Fruit fly (Drosophila melanogaster) whole organism, embryonic: ENCODE measurements around the gene glu.

Source experiments
- Aef1 ChIP-seq: fragments of 200-800 bp; sonication (Bioruptor generic); IDR thresholded peaks from 3 replicates; pipeline ENCODE4 v1.3.6; 2022; ENCODE audit warnings: missing biosample characterization, missing genetic modification characterization
- Asciz ChIP-seq: fragments of 200-800 bp; sonication (Bioruptor generic); optimal IDR thresholded peaks from 2 replicates; lab custom pipeline; 2017; ENCODE audit warnings: missing biosample characterization, mild to moderate bottlenecking, missing genetic modification characterization, missing genetic modification reagents
- Atf6 ChIP-seq: fragments of 200-800 bp; sonication (Bioruptor generic); IDR thresholded peaks from 2 replicates; pipeline ENCODE4 v1.3.6; 2022; ENCODE audit warnings: missing biosample characterization, missing genetic modification characterization
- BEAF-32 ChIP-seq: fragments of 200-800 bp; sonication (Bioruptor generic); optimal IDR thresholded peaks from 3 replicates; lab custom pipeline; 2017; ENCODE audit warnings: missing biosample characterization, missing genetic modification characterization, mild to moderate bottlenecking, moderate library complexity, missing genetic modification reagents
- C15 ChIP-seq: fragments of 200-800 bp; sonication (Bioruptor generic); IDR thresholded peaks from 3 replicates; pipeline ENCODE4 v1.3.6; 2022; ENCODE audit warnings: missing biosample characterization, missing genetic modification characterization
- CG10274 ChIP-seq: fragments of 200-800 bp; sonication (Bioruptor generic); optimal IDR thresholded peaks from 3 replicates; lab custom pipeline; 2017; ENCODE audit warnings: missing biosample characterization, mild to moderate bottlenecking, missing genetic modification characterization
- CG10431 ChIP-seq: fragments of 200-800 bp; sonication (Bioruptor generic); optimal IDR thresholded peaks from 3 replicates; lab custom pipeline; 2018; ENCODE audit warnings: missing biosample characterization, mild to moderate bottlenecking, missing genetic modification characterization
- CG10959 ChIP-seq: fragments of 200-800 bp; sonication (Bioruptor generic); IDR thresholded peaks from 2 replicates; pipeline ENCODE4 v1.3.6; 2022; ENCODE audit warnings: missing biosample characterization, missing genetic modification characterization
- CG11093 ChIP-seq: fragments of 200-800 bp; sonication (Bioruptor generic); IDR thresholded peaks from 3 replicates; pipeline ENCODE4 v1.3.6; 2022; ENCODE audit warnings: missing biosample characterization, missing genetic modification characterization
- CG12236 ChIP-seq: fragments of 200-800 bp; sonication (Bioruptor generic); optimal IDR thresholded peaks from 2 replicates; lab custom pipeline; 2016; ENCODE audit warnings: missing biosample characterization, missing genetic modification characterization
- CG12299 ChIP-seq: fragments of 200-800 bp; sonication (Bioruptor generic); optimal IDR thresholded peaks from 2 replicates; lab custom pipeline; 2018; ENCODE audit warnings: missing biosample characterization, mild to moderate bottlenecking, missing genetic modification characterization
- CG15011 ChIP-seq: fragments of 200-800 bp; sonication (Bioruptor generic); optimal IDR thresholded peaks from 3 replicates; lab custom pipeline; 2018; ENCODE audit warnings: missing biosample characterization, mild to moderate bottlenecking, missing genetic modification characterization
- CG16813 ChIP-seq: fragments of 200-800 bp; sonication (Bioruptor generic); IDR thresholded peaks from 3 replicates; pipeline ENCODE4 v1.3.6; 2022; ENCODE audit warnings: missing biosample characterization, missing genetic modification characterization; ENCODE audit not compliant: partially characterized antibody
- CG18262 ChIP-seq: fragments of 200-800 bp; optimal IDR thresholded peaks from 3 replicates; lab custom pipeline; 2019; ENCODE audit warnings: missing biosample characterization, mild to moderate bottlenecking, missing genetic modification characterization, moderate library complexity
- CG34376 ChIP-seq: fragments of 200-800 bp; sonication (Bioruptor generic); optimal IDR thresholded peaks from 2 replicates; lab custom pipeline; 2018; ENCODE audit warnings: missing biosample characterization, mild to moderate bottlenecking, missing genetic modification characterization
- CG34422 ChIP-seq: fragments of 200-800 bp; sonication (Bioruptor generic); IDR thresholded peaks from 3 replicates; pipeline ENCODE4 v1.3.6; 2022; ENCODE audit warnings: missing biosample characterization, missing genetic modification characterization
- CG4617 ChIP-seq: fragments of 200-800 bp; sonication (Bioruptor generic); optimal IDR thresholded peaks from 3 replicates; lab custom pipeline; 2016; ENCODE audit warnings: missing biosample characterization, missing genetic modification characterization, borderline replicate concordance
- CG6175 ChIP-seq: fragments of 200-800 bp; sonication (Bioruptor generic); IDR thresholded peaks from 3 replicates; pipeline ENCODE4 v1.3.6; 2022; ENCODE audit warnings: missing biosample characterization, missing genetic modification characterization
- CG8290 ChIP-seq, 3 experiments: fragments of 200-800 bp; sonication (Bioruptor generic); optimal IDR thresholded peaks; 2 replicates each; lab custom pipeline; 2016 to 2019; ENCODE audit warnings: missing biosample characterization in 3 of 3, missing genetic modification characterization in 3 of 3, mild to moderate bottlenecking in 2 of 3, moderate library complexity in 1 of 3
- CG8359 ChIP-seq: fragments of 200-800 bp; sonication (Bioruptor generic); optimal IDR thresholded peaks from 2 replicates; lab custom pipeline; 2017; ENCODE audit warnings: missing biosample characterization, mild to moderate bottlenecking, missing genetic modification characterization, borderline replicate concordance
- D19B ChIP-seq: fragments of 200-800 bp; sonication (Bioruptor generic); optimal IDR thresholded peaks from 2 replicates; lab custom pipeline; 2017; ENCODE audit warnings: missing biosample characterization, mild to moderate bottlenecking, missing genetic modification characterization
- Deaf1 ChIP-seq: fragments of 200-800 bp; optimal IDR thresholded peaks from 3 replicates; lab custom pipeline; 2019; ENCODE audit warnings: missing biosample characterization, mild to moderate bottlenecking, missing genetic modification characterization, moderate library complexity
- Drgx ChIP-seq: fragments of 200-800 bp; sonication (Bioruptor generic); IDR thresholded peaks from 2 replicates; pipeline ENCODE4 v1.3.6; 2022; ENCODE audit warnings: missing biosample characterization, missing genetic modification characterization
- HLH3B ChIP-seq: fragments of 200-800 bp; sonication (Bioruptor generic); IDR thresholded peaks from 2 replicates; pipeline ENCODE4 v1.3.6; 2022; ENCODE audit warnings: missing biosample characterization, missing genetic modification characterization
- HmgZ ChIP-seq: fragments of 200-800 bp; sonication (Bioruptor generic); optimal IDR thresholded peaks from 2 replicates; lab custom pipeline; 2018; ENCODE audit warnings: missing biosample characterization, mild to moderate bottlenecking, missing genetic modification characterization
- Hr78 ChIP-seq, 2 experiments: fragments of 200-800 bp in 1 of 2; fragments of >200 bp in 1 of 2; sonication (Bioruptor generic) in 1 of 2; optimal IDR thresholded peaks; 2 replicates each; lab custom pipeline; 2017 to 2019; ENCODE audit warnings: missing biosample characterization in 2 of 2, missing genetic modification characterization in 2 of 2, mild to moderate bottlenecking in 1 of 2, moderate library complexity in 1 of 2
- Lpt ChIP-seq: fragments of >200 bp; optimal IDR thresholded peaks from 2 replicates; lab custom pipeline; 2018; ENCODE audit warnings: missing biosample characterization, missing genetic modification characterization
- Max ChIP-seq: fragments of 200-800 bp; sonication (Bioruptor generic); optimal IDR thresholded peaks from 2 replicates; lab custom pipeline; 2016; ENCODE audit warnings: missing biosample characterization, mild to moderate bottlenecking, missing genetic modification characterization
- Mes4 ChIP-seq: fragments of 200-800 bp; sonication (Bioruptor generic); optimal IDR thresholded peaks from 2 replicates; lab custom pipeline; 2016; ENCODE audit warnings: missing biosample characterization, missing genetic modification characterization
- Ssrp ChIP-seq: fragments of 200-800 bp; sonication (Bioruptor generic); optimal IDR thresholded peaks from 2 replicates; lab custom pipeline; 2018; ENCODE audit warnings: missing biosample characterization, mild to moderate bottlenecking, missing genetic modification characterization, moderate library complexity
- Tbp ChIP-seq: fragments of >200 bp; optimal IDR thresholded peaks from 2 replicates; lab custom pipeline; 2018; ENCODE audit warnings: missing biosample characterization, missing genetic modification characterization
- ab ChIP-seq: fragments of 200-800 bp; sonication (Bioruptor generic); optimal IDR thresholded peaks from 2 replicates; lab custom pipeline; 2016; ENCODE audit warnings: missing biosample characterization, missing genetic modification characterization
- abd-A ChIP-seq: fragments of 200-800 bp; sonication (Bioruptor generic); optimal IDR thresholded peaks from 3 replicates; lab custom pipeline; 2019; ENCODE audit warnings: missing biosample characterization, mild to moderate bottlenecking, missing genetic modification characterization, moderate library complexity
- bbx ChIP-seq: fragments of 200-800 bp; sonication (Bioruptor generic); IDR thresholded peaks from 2 replicates; pipeline ENCODE4 v1.3.6; 2022; ENCODE audit warnings: missing biosample characterization, missing genetic modification characterization; ENCODE audit not compliant: partially characterized antibody
- ci ChIP-seq: fragments of 200-800 bp; sonication (Bioruptor generic); IDR thresholded peaks from 3 replicates; pipeline ENCODE4 v1.3.6; 2022; ENCODE audit warnings: missing biosample characterization, missing genetic modification characterization
- croc ChIP-seq: fragments of 200-800 bp; sonication (Bioruptor generic); conservative IDR thresholded peaks from 3 replicates; pipeline ENCODE4 v1.3.6; 2022; ENCODE audit warnings: missing biosample characterization, missing genetic modification characterization
- grn ChIP-seq: fragments of 200-800 bp; sonication (Bioruptor generic); optimal IDR thresholded peaks from 3 replicates; lab custom pipeline; 2017; ENCODE audit warnings: missing biosample characterization, missing genetic modification characterization
- h ChIP-seq: fragments of >200 bp; optimal IDR thresholded peaks from 2 replicates; lab custom pipeline; 2017
- hb ChIP-seq: fragments of 200-800 bp; sonication (Bioruptor generic); IDR thresholded peaks from 3 replicates; pipeline ENCODE4 v1.3.6; 2022; ENCODE audit warnings: missing biosample characterization, missing genetic modification characterization; ENCODE audit not compliant: partially characterized antibody
- hth ChIP-seq: fragments of >200 bp; optimal IDR thresholded peaks from 2 replicates; lab custom pipeline; 2017; ENCODE audit warnings: inconsistent platforms
- ken ChIP-seq: fragments of 200-800 bp; sonication (Bioruptor generic); IDR thresholded peaks from 3 replicates; pipeline ENCODE4 v1.3.6; 2022; ENCODE audit warnings: missing biosample characterization, missing genetic modification characterization
- maf-S ChIP-seq: fragments of 200-800 bp; sonication (Bioruptor generic); optimal IDR thresholded peaks from 2 replicates; lab custom pipeline; 2016; ENCODE audit warnings: missing biosample characterization, missing genetic modification characterization
- mirr ChIP-seq: fragments of 200-800 bp; sonication (Bioruptor generic); optimal IDR thresholded peaks from 3 replicates; lab custom pipeline; 2018; ENCODE audit warnings: missing biosample characterization, mild to moderate bottlenecking, missing genetic modification characterization
- peb ChIP-seq: fragments of 200-800 bp; sonication (Bioruptor generic); IDR thresholded peaks from 2 replicates; pipeline ENCODE4 v1.3.6; 2022; ENCODE audit warnings: missing biosample characterization, missing genetic modification characterization
- pfk ChIP-seq: fragments of 200-800 bp; sonication (Bioruptor generic); optimal IDR thresholded peaks from 2 replicates; lab custom pipeline; 2018; ENCODE audit warnings: missing biosample characterization, mild to moderate bottlenecking, missing genetic modification characterization, moderate library complexity
- pnt ChIP-seq: fragments of 200-800 bp; sonication (Bioruptor generic); optimal IDR thresholded peaks from 3 replicates; lab custom pipeline; 2016; ENCODE audit warnings: missing biosample characterization, missing genetic modification characterization
- slou ChIP-seq: fragments of 200-800 bp; sonication (Bioruptor generic); optimal IDR thresholded peaks from 3 replicates; lab custom pipeline; 2016; ENCODE audit warnings: missing biosample characterization, missing genetic modification characterization
- stc ChIP-seq: fragments of 200-800 bp; sonication (Bioruptor generic); IDR thresholded peaks from 2 replicates; pipeline ENCODE4 v1.3.6; 2022; ENCODE audit warnings: missing biosample characterization, missing genetic modification characterization

The glu gene

dm6 chr2L:16720707-16721700 lies 17.2 kb downstream of the glu start (continued):
- peak; percentile 91 for TF ChIP-seq CG15011 (GFP tag; lab: Kevin White, UChicago)
- peak; percentile 89 for TF ChIP-seq Aef1 (GFP tag; lab: Robert Waterston, UW)
- TF ChIP-seq Lpt, result no peak
- TF ChIP-seq Drgx (GFP tag; lab: Robert Waterston, UW), result peak; percentile 97
- TF ChIP-seq Tbp (GFP tag; lab: Kevin White, UChicago), result no peak
- peak; percentile 95 for TF ChIP-seq Asciz (GFP tag; lab: Kevin White, UChicago)
- TF ChIP-seq abd-A (tag; lab: Kevin White, UChicago), result no peak
- TF ChIP-seq CG12236 (GFP tag; lab: Kevin White, UChicago), result peak; percentile 27
- peak; percentile 16 for TF ChIP-seq mirr (GFP tag; lab: Kevin White, UChicago)
- TF ChIP-seq h (lab: Kevin White, UChicago), result no peak
- TF ChIP-seq croc (GFP tag; lab: Robert Waterston, UW), result peak; percentile 88
- peak; percentile 55 for TF ChIP-seq grn (GFP tag; lab: Kevin White, UChicago)
- TF ChIP-seq CG10274 (GFP tag; lab: Kevin White, UChicago), result peak; percentile 75
- TF ChIP-seq Deaf1 (tag; lab: Kevin White, UChicago), result peak; percentile 29
- peak; percentile 97 for TF ChIP-seq ci (GFP tag; lab: Robert Waterston, UW)
- peak; percentile 90 for TF ChIP-seq peb (GFP tag; lab: Robert Waterston, UW)
- TF ChIP-seq maf-S (GFP tag; lab: Kevin White, UChicago), result peak; percentile 66
- no peak for TF ChIP-seq hb (GFP tag; lab: Robert Waterston, UW)
- peak; percentile 94 for TF ChIP-seq ken (GFP tag; lab: Robert Waterston, UW)
- TF ChIP-seq slou (GFP tag; lab: Kevin White, UChicago), result peak; percentile 87
- TF ChIP-seq Hr78 (GFP tag; optimal IDR thresholded peaks at IDR 0.05; lab: Kevin White, UChicago), result peak in 1 of 2 experiments; percentile 94
- peak; percentile 67 for TF ChIP-seq D19B (GFP tag; lab: Kevin White, UChicago)
- no peak for TF ChIP-seq hth
- peak; percentile 53 for TF ChIP-seq Mes4
- TF ChIP-seq CG6175, result peak; percentile 85
- TF ChIP-seq ab, result no peak
- peak; percentile 58 for TF ChIP-seq CG4617 (GFP tag; lab: Kevin White, UChicago)
- peak; percentile 95 for TF ChIP-seq CG18262
- peak; percentile 93 for TF ChIP-seq CG11093
- TF ChIP-seq HmgZ (tag; lab: Kevin White, UChicago), result peak; percentile 75
- TF ChIP-seq HLH3B (GFP tag; lab: Robert Waterston, UW), result peak; percentile 95
- peak; percentile 20 for TF ChIP-seq CG34376 (GFP tag; lab: Kevin White, UChicago)
- peak; percentile 92 for TF ChIP-seq Max (GFP tag; lab: Kevin White, UChicago)
- no peak for TF ChIP-seq CG10431 (GFP tag; lab: Kevin White, UChicago)
- TF ChIP-seq CG8290 (GFP tag; optimal IDR thresholded peaks at IDR 0.05; lab: Kevin White, UChicago), result peak; percentile 50
- peak; percentile 16 to 26 for TF ChIP-seq CG8290 (tag; optimal IDR thresholded peaks at IDR 0.05; lab: Kevin White, UChicago)
- TF ChIP-seq CG12299, result peak; percentile 78
- TF ChIP-seq C15 (GFP tag; lab: Robert Waterston, UW), result peak; percentile 90; the same call in 2 of the 3 replicates
- peak; percentile 97 for TF ChIP-seq CG34422 (GFP tag; lab: Robert Waterston, UW)
- no peak for TF ChIP-seq BEAF-32 (GFP tag; lab: Kevin White, UChicago)
- TF ChIP-seq pfk (GFP tag; lab: Kevin White, UChicago), result no peak
- no peak for TF ChIP-seq CG16813 (GFP tag; lab: Robert Waterston, UW)
- TF ChIP-seq Atf6 (GFP tag; lab: Robert Waterston, UW), result peak; percentile 93
- 0 out of 2 replicates have a peak, but pooled peaks have one; percentile 17 for TF ChIP-seq bbx
- TF ChIP-seq pnt, result peak; percentile 80
- peak; percentile 97 for TF ChIP-seq stc (GFP tag; lab: Robert Waterston, UW)
- peak; percentile 93 for TF ChIP-seq CG10959 (GFP tag; lab: Robert Waterston, UW)
- TF ChIP-seq CG8359 (GFP tag; lab: Kevin White, UChicago), result peak; percentile 85
- peak; percentile 94 for TF ChIP-seq Ssrp (tag; lab: Kevin White, UChicago)
